Worm (Caenorhabditis elegans): ENCODE measurements around the gene sqt-1.

The sqt-1 gene

ce11 chrII:11344554-11344953 is 6.9 kb upstream of the sqt-1 start:
- TF ChIP-seq dao-5 (tag; optimal IDR thresholded peaks at IDR 0.05) (no peak), him-1 (tag; optimal IDR thresholded peaks at IDR 0.05) (no peak), W03F9.2 (tag; optimal IDR thresholded peaks at IDR 0.05) (no peak)

- TF ChIP-seq dao-5 (tag; optimal IDR thresholded peaks at IDR 0.05), result no peak
- no peak for TF ChIP-seq W03F9.2 (tag; optimal IDR thresholded peaks at IDR 0.05)
- no peak for TF ChIP-seq him-1 (tag; optimal IDR thresholded peaks at IDR 0.05)
These were observed 5.7 kb upstream of the sqt-1 start, which contains the start of gene lgc-20 for ce11 chrII:11343300-11343869. Gene lgc-20 (minus strand): TSS chrII:11343610.

- TF ChIP-seq dao-5 (tag; optimal IDR thresholded peaks at IDR 0.05), result no peak
- TF ChIP-seq him-1 (tag; optimal IDR thresholded peaks at IDR 0.05), result no peak
- no peak for TF ChIP-seq W03F9.2 (tag; optimal IDR thresholded peaks at IDR 0.05)
These were observed 1.9 kb upstream of the sqt-1 start, which contains the start of gene rmd-3 for ce11 chrII:11339507-11339906. Gene rmd-3 (minus strand): TSS chrII:11339607.

- TF ChIP-seq him-1 (tag; optimal IDR thresholded peaks at IDR 0.05), result no peak
- TF ChIP-seq dao-5 (tag; optimal IDR thresholded peaks at IDR 0.05), result no peak
- TF ChIP-seq W03F9.2 (tag; optimal IDR thresholded peaks at IDR 0.05), result no peak
These were observed 896 bp downstream of the sqt-1 start for ce11 chrII:11336640-11337241.

ce11 chrII:11336163-11336562 is 1.5 kb downstream of the sqt-1 start:
- no peak for TF ChIP-seq him-1 (tag; optimal IDR thresholded peaks at IDR 0.05)
- TF ChIP-seq dao-5 (tag; optimal IDR thresholded peaks at IDR 0.05), result no peak
- TF ChIP-seq W03F9.2 (tag; optimal IDR thresholded peaks at IDR 0.05), result no peak

ce11 chrII:11335670-11336069 is 2.0 kb downstream of the sqt-1 start:
- TF ChIP-seq W03F9.2 (tag; optimal IDR thresholded peaks at IDR 0.05), result no peak
- TF ChIP-seq dao-5 (tag; optimal IDR thresholded peaks at IDR 0.05), result no peak
- no peak for TF ChIP-seq him-1 (tag; optimal IDR thresholded peaks at IDR 0.05)

- TF ChIP-seq dao-5 (tag; optimal IDR thresholded peaks at IDR 0.05), result no peak
These were observed 3.6 kb downstream of the sqt-1 start for ce11 chrII:11333846-11334638.

ce11 chrII:11333375-11333774 is 4.3 kb downstream of the sqt-1 start:
- TF ChIP-seq dao-5 (tag; optimal IDR thresholded peaks at IDR 0.05) (no peak), him-1 (tag; optimal IDR thresholded peaks at IDR 0.05) (no peak), W03F9.2 (tag; optimal IDR thresholded peaks at IDR 0.05) (no peak)

- TF ChIP-seq dao-5 (tag; optimal IDR thresholded peaks at IDR 0.05) (no peak), him-1 (tag; optimal IDR thresholded peaks at IDR 0.05) (no peak), W03F9.2 (tag; optimal IDR thresholded peaks at IDR 0.05) (no peak)
These were observed 8.6 kb downstream of the sqt-1 start, which contains the start of gene tag-180 for ce11 chrII:11329021-11329479. Gene tag-180 (minus strand): TSS chrII:11329429.

ce11 chrII:11319591-11319990 is 18.0 kb downstream of the sqt-1 start, which contains the start of gene nlp-51:
Gene nlp-51 (minus strand): TSS chrII:11319691.
- no peak for TF ChIP-seq him-1 (tag; optimal IDR thresholded peaks at IDR 0.05)

- TF ChIP-seq him-1 (tag; optimal IDR thresholded peaks at IDR 0.05) (no peak), dao-5 (tag; optimal IDR thresholded peaks at IDR 0.05) (no peak), W03F9.2 (tag; optimal IDR thresholded peaks at IDR 0.05) (no peak)
These were observed 21.0 kb downstream of the sqt-1 start for ce11 chrII:11316663-11317062.

- TF ChIP-seq W03F9.2 (tag; optimal IDR thresholded peaks at IDR 0.05) (no peak), him-1 (tag; optimal IDR thresholded peaks at IDR 0.05) (no peak), dao-5 (tag; optimal IDR thresholded peaks at IDR 0.05) (no peak)
These were observed 23.5 kb downstream of the sqt-1 start, which contains the start of gene T24F1.4 for ce11 chrII:11314165-11314564. Gene T24F1.4 (minus strand): TSS chrII:11314265.

- TF ChIP-seq dao-5 (tag; optimal IDR thresholded peaks at IDR 0.05) (no peak), him-1 (tag; optimal IDR thresholded peaks at IDR 0.05) (no peak), W03F9.2 (tag; optimal IDR thresholded peaks at IDR 0.05) (no peak)
These were observed 25.4 kb downstream of the sqt-1 start, which contains the start of gene T24F1.7 for ce11 chrII:11312223-11312622. Gene T24F1.7 (plus strand): TSS chrII:11312523.

- TF ChIP-seq W03F9.2 (tag; optimal IDR thresholded peaks at IDR 0.05), result no peak
- no peak for TF ChIP-seq dao-5 (tag; optimal IDR thresholded peaks at IDR 0.05)
- no peak for TF ChIP-seq him-1 (tag; optimal IDR thresholded peaks at IDR 0.05)
These were observed 29.7 kb downstream of the sqt-1 start for ce11 chrII:11307953-11308352.

Measured in whole organism, L4/young adult.